Fruit fly (Drosophila melanogaster) whole organism, wandering third instar larva: Measurements from ENCODE around the gene mud.

Source experiments
- CG32264 ChIP-seq: fragments of 200-800 bp; sonication (Bioruptor generic); optimal IDR thresholded peaks from 2 replicates; lab custom pipeline; 2016; ENCODE audit warnings: missing biosample characterization, missing genetic modification characterization
- CrebA ChIP-seq: fragments of 200-800 bp; sonication (Bioruptor generic); optimal IDR thresholded peaks from 2 replicates; lab custom pipeline; 2016; ENCODE audit warnings: missing biosample characterization, mild to moderate bottlenecking, missing genetic modification characterization, borderline replicate concordance
- Dfd ChIP-seq: fragments of >200 bp; optimal IDR thresholded peaks from 2 replicates; lab custom pipeline; 2017; ENCODE audit warnings: missing biosample characterization, missing genetic modification characterization
- Dif ChIP-seq: fragments of 200-275, 200-300 bp; sonication (Bioruptor generic); optimal IDR thresholded peaks from 2 replicates; lab custom pipeline; 2018; ENCODE audit warnings: missing biosample characterization, missing genetic modification characterization; ENCODE audit not compliant: partially characterized antibody
- GATAd ChIP-seq: sonication (Bioruptor generic); optimal IDR thresholded peaks from 2 replicates; lab custom pipeline; 2016; ENCODE audit warnings: missing biosample characterization, missing genetic modification characterization
- HLH106 ChIP-seq: fragments of 200-800 bp; optimal IDR thresholded peaks from 3 replicates; lab custom pipeline; 2019; ENCODE audit warnings: missing biosample characterization, mild to moderate bottlenecking, missing genetic modification characterization, moderate library complexity
- Hnf4 ChIP-seq: fragments of 200-800 bp; sonication (Bioruptor generic); optimal IDR thresholded peaks from 2 replicates; lab custom pipeline; 2016; ENCODE audit warnings: missing biosample characterization, mild to moderate bottlenecking, missing genetic modification characterization
- Hr83 ChIP-seq: fragments of 200-300 bp; sonication (Bioruptor generic); optimal IDR thresholded peaks from 2 replicates; lab custom pipeline; 2016; ENCODE audit warnings: missing biosample characterization, mild to moderate bottlenecking, missing genetic modification characterization, moderate library complexity; ENCODE audit not compliant: poor library complexity, severe bottlenecking
- Jra ChIP-seq: sonication (Bioruptor generic); optimal IDR thresholded peaks from 2 replicates; lab custom pipeline; 2016; ENCODE audit warnings: missing biosample characterization, missing genetic modification characterization
- N ChIP-seq: fragments of >200 bp; optimal IDR thresholded peaks from 2 replicates; lab custom pipeline; 2018; ENCODE audit warnings: missing biosample characterization, missing external identifiers, missing genetic modification characterization
- OdsH ChIP-seq: fragments of 200-800 bp; sonication (Bioruptor generic); optimal IDR thresholded peaks from 2 replicates; lab custom pipeline; 2016; ENCODE audit warnings: missing biosample characterization, mild to moderate bottlenecking, missing genetic modification characterization
- Rel ChIP-seq, 2 experiments: fragments of 200-800 bp; sonication (Bioruptor generic) in 1 of 2; optimal IDR thresholded peaks; 2 replicates in 1 of 2; 3 replicates in 1 of 2; lab custom pipeline; 2016 to 2019; ENCODE audit warnings: mild to moderate bottlenecking in 2 of 2, missing biosample characterization in 2 of 2, missing genetic modification characterization in 2 of 2, moderate library complexity in 1 of 2
- Sp1 ChIP-seq: fragments of 200-800 bp; sonication (Bioruptor generic); optimal IDR thresholded peaks from 3 replicates; lab custom pipeline; 2019; ENCODE audit warnings: missing biosample characterization, mild to moderate bottlenecking, missing genetic modification characterization, moderate library complexity
- Vsx2 ChIP-seq: fragments of 200-300, 225-300 bp; sonication (Bioruptor generic); optimal IDR thresholded peaks from 2 replicates; lab custom pipeline; 2018; ENCODE audit warnings: missing biosample characterization, missing genetic modification characterization; ENCODE audit not compliant: partially characterized antibody
- br ChIP-seq: fragments of 200-800 bp; sonication (Bioruptor generic); optimal IDR thresholded peaks from 2 replicates; lab custom pipeline; 2016; ENCODE audit warnings: missing biosample characterization, missing genetic modification characterization
- dl ChIP-seq, 2 experiments: fragments of 175-275, 200-275 bp in 1 of 2; fragments of 200-275 bp in 1 of 2; sonication (Bioruptor generic); optimal IDR thresholded peaks; lab custom pipeline; 2018; ENCODE audit warnings: mild to moderate bottlenecking in 2 of 2, missing biosample characterization in 2 of 2, missing genetic modification characterization in 2 of 2, moderate library complexity in 2 of 2; ENCODE audit not compliant: partially characterized antibody in 2 of 2, insufficient read depth in 1 of 2
- dmrt93B ChIP-seq: fragments of 200-800 bp; sonication (Bioruptor generic); optimal IDR thresholded peaks from 2 replicates; lab custom pipeline; 2018; ENCODE audit warnings: missing biosample characterization, mild to moderate bottlenecking, missing genetic modification characterization
- dsf ChIP-seq: sonication (Bioruptor generic); optimal IDR thresholded peaks from 2 replicates; lab custom pipeline; 2016; ENCODE audit warnings: missing biosample characterization, missing genetic modification characterization, borderline replicate concordance
- foxo ChIP-seq, 2 experiments: fragments of 200-800 bp; sonication (Bioruptor generic); optimal IDR thresholded peaks; 2 replicates in 1 of 2; 3 replicates in 1 of 2; lab custom pipeline; 2016 to 2017; ENCODE audit warnings: missing biosample characterization in 2 of 2, missing genetic modification characterization in 2 of 2
- fru ChIP-seq: fragments of 200-800 bp; sonication (Bioruptor generic); optimal IDR thresholded peaks from 3 replicates; lab custom pipeline; 2016; ENCODE audit warnings: missing biosample characterization, mild to moderate bottlenecking, missing genetic modification characterization
- h ChIP-seq: fragments of 200-800 bp; sonication (Bioruptor generic); optimal IDR thresholded peaks from 3 replicates; lab custom pipeline; 2016; ENCODE audit warnings: missing biosample characterization, mild to moderate bottlenecking, missing genetic modification characterization
- jim ChIP-seq: fragments of 175-275, 200-325 bp; sonication (Bioruptor generic); optimal IDR thresholded peaks from 2 replicates; lab custom pipeline; 2016; ENCODE audit warnings: missing biosample characterization, mild to moderate bottlenecking, missing genetic modification characterization
- lola ChIP-seq: fragments of >200 bp; optimal IDR thresholded peaks from 2 replicates; lab custom pipeline; 2017; ENCODE audit warnings: missing biosample characterization, missing genetic modification characterization
- pan ChIP-seq: fragments of >200 bp; optimal IDR thresholded peaks from 2 replicates; lab custom pipeline; 2017
- rgr ChIP-seq: fragments of 200-800 bp; sonication (Bioruptor generic); optimal IDR thresholded peaks from 3 replicates; lab custom pipeline; 2016; ENCODE audit warnings: missing biosample characterization, mild to moderate bottlenecking, missing genetic modification characterization
- sv ChIP-seq: fragments of 200-800 bp; sonication (Bioruptor generic); optimal IDR thresholded peaks from 3 replicates; lab custom pipeline; 2016; ENCODE audit warnings: missing biosample characterization, missing genetic modification characterization
- tai ChIP-seq: sonication (Bioruptor generic); optimal IDR thresholded peaks from 2 replicates; lab custom pipeline; 2016; ENCODE audit warnings: missing biosample characterization, missing genetic modification characterization
- usp ChIP-seq: fragments of >200 bp; optimal IDR thresholded peaks from 2 replicates; lab custom pipeline; 2017; ENCODE audit warnings: missing biosample characterization, missing genetic modification characterization
- woc ChIP-seq: sonication (Bioruptor generic); optimal IDR thresholded peaks from 2 replicates; lab custom pipeline; 2016; ENCODE audit warnings: missing biosample characterization, mild to moderate bottlenecking, missing genetic modification characterization

mud gene

dm6 chrX:14242941-14243736 is 4.4 kb upstream of the mud start, which contains the start of gene CG32599:
Gene CG32599, plus strand, starts transcription at chrX:14243686.
- TF ChIP-seq foxo (GFP tag; optimal IDR thresholded peaks at IDR 0.05; lab: Kevin White, UChicago) (peak in 1 of 2 experiments; percentile 29), rgr (peak; percentile 12), Sp1 (no peak), Hr83 (GFP tag; lab: Kevin White, UChicago) (no peak), GATAd (GFP tag; lab: Kevin White, UChicago) (no peak), Jra (GFP tag; lab: Kevin White, UChicago) (no peak), HLH106 (tag; lab: Kevin White, UChicago) (peak; percentile 29), Rel (GFP tag; optimal IDR thresholded peaks at IDR 0.05; lab: Kevin White, UChicago) (no peak), Rel (tag; optimal IDR thresholded peaks at IDR 0.05; lab: Kevin White, UChicago) (peak; percentile 54), tai (GFP tag; lab: Kevin White, UChicago) (no peak), usp (no peak)

- TF ChIP-seq OdsH (GFP tag; lab: Kevin White, UChicago) (no peak), N (GFP tag; lab: Kevin White, UChicago) (no peak), Hr83 (GFP tag; lab: Kevin White, UChicago) (no peak), h (GFP tag; lab: Kevin White, UChicago) (no peak), CG32264 (GFP tag; lab: Kevin White, UChicago) (no peak), Rel (GFP tag; optimal IDR thresholded peaks at IDR 0.05; lab: Kevin White, UChicago) (no peak), Rel (tag; optimal IDR thresholded peaks at IDR 0.05; lab: Kevin White, UChicago) (no peak), sv (GFP tag; lab: Kevin White, UChicago) (no peak), CrebA (GFP tag; lab: Kevin White, UChicago) (no peak), br (GFP tag; lab: Kevin White, UChicago) (no peak)
Observed at dm6 chrX:14260863-14261262, 13.3 kb downstream of the mud start, which contains the start of the genes CG46317 and Tat. Gene CG46317, plus strand, starts transcription at chrX:14261223. Gene Tat, plus strand, starts transcription at chrX:14261223.

dm6 chrX:14265149-14265548 is 17.6 kb downstream of the mud start:
- no peak for TF ChIP-seq Hnf4
- peak; percentile 11 for TF ChIP-seq Dfd
- TF ChIP-seq lola (GFP tag; lab: Kevin White, UChicago): no peak
- no peak for TF ChIP-seq HLH106 (tag; lab: Kevin White, UChicago)

DNA sequence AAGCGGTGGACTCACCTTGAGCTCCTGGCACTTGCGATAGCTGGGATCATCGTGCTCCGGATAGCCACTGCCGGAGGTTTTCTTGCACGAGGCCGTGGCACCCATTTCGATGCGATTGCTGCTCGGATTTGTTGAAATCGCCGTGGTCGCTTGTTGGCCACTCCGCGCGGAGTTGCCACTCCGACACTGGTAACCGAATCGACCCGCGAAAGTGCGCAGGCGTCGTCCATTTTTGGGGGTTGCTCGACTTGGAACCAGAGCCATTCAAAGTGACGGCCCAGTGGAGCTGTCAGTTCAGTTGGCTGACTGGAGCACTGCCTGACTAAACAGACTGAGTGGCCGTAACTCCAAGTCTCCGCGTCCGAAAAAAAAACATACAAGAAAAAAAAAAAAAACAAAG is 18.5 kb downstream of the mud start, which contains the start of the genes CG13404 and na:
CG13404 (minus strand) TSS at position 176 of the 400 bp plus-strand sequence.
na (plus strand) TSS at position 293 of the 400 bp plus-strand sequence.
- TF ChIP-seq woc (GFP tag; lab: Kevin White, UChicago) (no peak), tai (GFP tag; lab: Kevin White, UChicago) (no peak), N (GFP tag; lab: Kevin White, UChicago) (no peak)

dm6 chrX:14277435-14277834 is 29.9 kb downstream of the mud start, which contains the start of gene Muc12Ea:
Gene Muc12Ea, plus strand, starts transcription at chrX:14277735.
- TF ChIP-seq dsf: no peak
- TF ChIP-seq, all 38 proteins: peak for 0

dm6 chrX:14289293-14289692 is 41.8 kb downstream of the mud start, which contains the start of gene CG9400:
Gene CG9400, minus strand, starts transcription at chrX:14289393.
- TF ChIP-seq Dif (GFP tag; lab: Kevin White, UChicago) (no peak), jim (GFP tag; lab: Kevin White, UChicago) (no peak), foxo (GFP tag; optimal IDR thresholded peaks at IDR 0.05; lab: Kevin White, UChicago) (no peak), dmrt93B (GFP tag; lab: Kevin White, UChicago) (no peak), Vsx2 (no peak), lola (GFP tag; lab: Kevin White, UChicago) (no peak), fru (GFP tag; lab: Kevin White, UChicago) (no peak), CrebA (GFP tag; lab: Kevin White, UChicago) (no peak), dl (GFP tag; optimal IDR thresholded peaks at IDR 0.05; lab: Kevin White, UChicago; ENCODE audit: insufficient read depth in 1 of 2, partially characterized antibody in 2 of 2) (no peak), h (GFP tag; lab: Kevin White, UChicago) (no peak), pan (no peak), usp (no peak), Jra (GFP tag; lab: Kevin White, UChicago) (no peak), N (GFP tag; lab: Kevin White, UChicago) (no peak)
